Fruit fly (Drosophila melanogaster): ENCODE results near the gene srw.

Gene srw

dm6 chr3L:4272167-4272773, 11.0 kb downstream of the srw start (continued):
- TF ChIP-seq Hr39 (optimal IDR thresholded peaks at IDR 0.05): no peak
- no peak for TF ChIP-seq Ets97D (GFP tag; optimal IDR thresholded peaks at IDR 0.05)
- no peak for TF ChIP-seq Lim3 (GFP tag; IDR thresholded peaks at IDR 0.05)
- peak in 1 of 2 experiments; percentile 68 for TF ChIP-seq bsh (GFP tag; optimal IDR thresholded peaks at IDR 0.05)
- TF ChIP-seq pnt (GFP tag; optimal IDR thresholded peaks at IDR 0.05): no peak
- TF ChIP-seq CG1024 (GFP tag; IDR thresholded peaks at IDR 0.05): no peak
- TF ChIP-seq tx (GFP tag; optimal IDR thresholded peaks at IDR 0.05): no peak
- no peak for TF ChIP-seq CG18476 (GFP tag; optimal IDR thresholded peaks at IDR 0.05)
- no peak for TF ChIP-seq tup (GFP tag; optimal IDR thresholded peaks at IDR 0.05)
- TF ChIP-seq CG15696 (tag; optimal IDR thresholded peaks at IDR 0.05): peak; percentile 82
- TF ChIP-seq CG31365 (tag; optimal IDR thresholded peaks at IDR 0.05): no peak
- no peak for TF ChIP-seq trh (GFP tag; optimal IDR thresholded peaks at IDR 0.05)
- TF ChIP-seq Scr (GFP tag; IDR thresholded peaks at IDR 0.05; ENCODE audit: partially characterized antibody): no peak
- no peak for TF ChIP-seq sr (GFP tag; IDR thresholded peaks at IDR 0.05)
- no peak for TF ChIP-seq en (GFP tag; optimal IDR thresholded peaks at IDR 0.05)
- peak; percentile 13 for TF ChIP-seq CG13424 (tag; optimal IDR thresholded peaks at IDR 0.05)
- no peak for TF ChIP-seq CG3995 (GFP tag; optimal IDR thresholded peaks at IDR 0.05)
- peak; percentile 23 for TF ChIP-seq CG2712 (tag; optimal IDR thresholded peaks at IDR 0.05)
- no peak for TF ChIP-seq insv (GFP tag; optimal IDR thresholded peaks at IDR 0.05)
- no peak for TF ChIP-seq crp (GFP tag; optimal IDR thresholded peaks at IDR 0.05)
- TF ChIP-seq Spps (tag; optimal IDR thresholded peaks at IDR 0.05): peak; percentile 24
- no peak for TF ChIP-seq Sry-δ (GFP tag; optimal IDR thresholded peaks at IDR 0.05)
- TF ChIP-seq CG17612 (GFP tag; IDR thresholded peaks at IDR 0.05): no peak
- TF ChIP-seq fu2 (GFP tag; optimal IDR thresholded peaks at IDR 0.05): no peak
- no peak for TF ChIP-seq lab (GFP tag; optimal IDR thresholded peaks at IDR 0.05)
- TF ChIP-seq CG18764 (GFP tag; optimal IDR thresholded peaks at IDR 0.05): no peak
- TF ChIP-seq Nf-YA (GFP tag; IDR thresholded peaks at IDR 0.05): no peak
- no peak for TF ChIP-seq CG5245 (GFP tag; optimal IDR thresholded peaks at IDR 0.05)
- no peak for TF ChIP-seq ap (GFP tag; IDR thresholded peaks at IDR 0.05)
- TF ChIP-seq disco-r (GFP tag; optimal IDR thresholded peaks at IDR 0.05): no peak
- TF ChIP-seq D (optimal IDR thresholded peaks at IDR 0.05): no peak
- peak; percentile 55 for TF ChIP-seq D (GFP tag; optimal IDR thresholded peaks at IDR 0.05)
- TF ChIP-seq Opbp (GFP tag; IDR thresholded peaks at IDR 0.05; ENCODE audit: partially characterized antibody): no peak
- no peak for TF ChIP-seq CG9609 (GFP tag; optimal IDR thresholded peaks at IDR 0.05)
- no peak for TF ChIP-seq CG17802 (tag; optimal IDR thresholded peaks at IDR 0.05)
- no peak for TF ChIP-seq CG4360 (GFP tag; IDR thresholded peaks at IDR 0.05)
- no peak for TF ChIP-seq Max (GFP tag; optimal IDR thresholded peaks at IDR 0.05)
- TF ChIP-seq CG14965 (GFP tag; optimal IDR thresholded peaks at IDR 0.05; ENCODE audit: borderline replicate concordance): no peak
- peak; percentile 16 for TF ChIP-seq Sry-β (GFP tag; optimal IDR thresholded peaks at IDR 0.05)
- TF ChIP-seq emc (GFP tag; optimal IDR thresholded peaks at IDR 0.05): no peak
- TF ChIP-seq lov (optimal IDR thresholded peaks at IDR 0.05): no peak
- TF ChIP-seq lov (GFP tag; IDR thresholded peaks at IDR 0.05): no peak
- no peak for TF ChIP-seq gro (GFP tag; optimal IDR thresholded peaks at IDR 0.05)
- no peak for TF ChIP-seq CTCF (GFP tag; optimal IDR thresholded peaks at IDR 0.05)
- peak; percentile 16 for TF ChIP-seq salm (tag; optimal IDR thresholded peaks at IDR 0.05)
- TF ChIP-seq knrl (GFP tag; IDR thresholded peaks at IDR 0.05; ENCODE audit: partially characterized antibody): no peak
- no peak for TF ChIP-seq CG3838 (GFP tag; optimal IDR thresholded peaks at IDR 0.05)
- no peak for TF ChIP-seq CG13123 (GFP tag; optimal IDR thresholded peaks at IDR 0.05)
- TF ChIP-seq her (GFP tag; optimal IDR thresholded peaks at IDR 0.05): no peak
- TF ChIP-seq Bdp1 (GFP tag; optimal IDR thresholded peaks at IDR 0.05): no peak
- no peak for TF ChIP-seq CG11456 (GFP tag; IDR thresholded peaks at IDR 0.05)
- TF ChIP-seq CG30403 (GFP tag; optimal IDR thresholded peaks at IDR 0.05): no peak
- TF ChIP-seq CG15269 (tag; optimal IDR thresholded peaks at IDR 0.05): no peak
